Worm (Caenorhabditis elegans): ENCODE measurements around the gene fbxb-39.
"Not testable (repeated sequence)": the region's sequence is repeated elsewhere in the genome, so short reads cannot be mapped to it uniquely, and the experiment has no call there.

The fbxb-39 gene

DNA sequence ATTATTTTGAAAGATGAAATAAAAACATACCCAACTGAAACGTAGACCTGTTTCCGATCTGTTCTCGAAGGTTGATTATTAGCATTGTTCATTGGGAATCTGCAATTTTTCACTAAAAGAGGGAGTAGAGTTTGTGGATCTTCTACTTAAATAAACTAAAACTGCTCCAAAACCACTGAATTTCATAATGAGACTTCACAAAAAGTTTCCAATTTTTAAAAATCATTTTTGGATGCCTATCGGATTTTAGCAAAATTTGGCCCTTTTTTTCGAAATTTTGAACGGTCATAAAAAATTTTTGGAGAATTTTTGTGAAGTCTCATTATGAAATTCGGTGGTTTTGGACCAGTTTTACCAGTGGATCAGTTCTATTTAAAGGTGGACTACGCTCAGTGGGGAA, 26.5 kb upstream of the fbxb-39 start, which contains the start of gene K02E7.10:
Gene K02E7.10 (minus strand): TSS at position 101 of the 400 bp plus-strand sequence.
- TF ChIP-seq pqm-1 (tag; optimal IDR thresholded peaks at IDR 0.05) (no peak), fkh-10 (GFP tag; optimal IDR thresholded peaks at IDR 0.05) (no peak), syd-9 (tag; optimal IDR thresholded peaks at IDR 0.05) (no peak), K02D7.2 (tag; optimal IDR thresholded peaks at IDR 0.05) (no peak), tbx-2 (tag; optimal IDR thresholded peaks at IDR 0.05) (no peak), Y22D7AL.16 (tag; optimal IDR thresholded peaks at IDR 0.05) (no peak), pag-3 (tag; optimal IDR thresholded peaks at IDR 0.05; ENCODE audit: borderline replicate concordance) (no peak), unc-86 (tag; optimal IDR thresholded peaks at IDR 0.05) (no peak), ttx-3 (tag; optimal IDR thresholded peaks at IDR 0.05) (no peak), ref-2 (tag; optimal IDR thresholded peaks at IDR 0.05) (no peak), ceh-9 (tag; optimal IDR thresholded peaks at IDR 0.05) (no peak), pha-2 (tag; optimal IDR thresholded peaks at IDR 0.05) (no peak), hlh-15 (tag; optimal IDR thresholded peaks at IDR 0.05) (no peak)

DNA sequence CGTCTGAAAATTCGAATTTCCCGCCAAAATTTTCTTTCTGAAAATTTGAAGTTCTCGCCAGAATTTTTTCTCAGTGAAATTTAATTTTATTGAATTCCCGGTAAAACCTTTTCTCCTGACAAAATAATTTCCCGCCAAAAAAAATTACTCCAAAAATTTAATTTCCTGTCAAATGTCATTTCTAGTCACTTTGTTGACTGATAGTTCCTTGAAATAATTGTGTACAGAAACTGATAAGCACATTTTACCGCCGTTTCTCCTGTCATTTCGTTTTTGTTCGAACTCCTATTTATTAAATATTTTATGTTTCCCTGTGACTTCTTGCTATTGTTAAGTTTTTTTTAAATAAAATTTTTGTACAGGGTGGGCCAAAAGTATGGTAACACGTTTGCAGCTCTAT, 23.6 kb upstream of the fbxb-39 start:
- TF ChIP-seq T23F11.4 (GFP tag; optimal IDR thresholded peaks at IDR 0.05): no peak
- TF ChIP-seq hlh-30 (tag; optimal IDR thresholded peaks at IDR 0.05; ENCODE audit: insufficient read depth): no peak
- TF ChIP-seq lim-6 (tag; optimal IDR thresholded peaks at IDR 0.05): no peak
- TF ChIP-seq tbx-2 (tag; optimal IDR thresholded peaks at IDR 0.05): no peak
- no peak for TF ChIP-seq elt-4 (tag; optimal IDR thresholded peaks at IDR 0.05)
- no peak for TF ChIP-seq ceh-48 (tag; optimal IDR thresholded peaks at IDR 0.05)
- TF ChIP-seq ceh-9 (tag; optimal IDR thresholded peaks at IDR 0.05): no peak
- TF ChIP-seq ceh-19 (GFP tag; optimal IDR thresholded peaks at IDR 0.05): no peak
- no peak for TF ChIP-seq tbx-7 (tag; optimal IDR thresholded peaks at IDR 0.05)
- no peak for TF ChIP-seq dmd-4 (tag; optimal IDR thresholded peaks at IDR 0.05; ENCODE audit: borderline replicate concordance)
- TF ChIP-seq unc-3 (GFP tag; conservative IDR thresholded peaks at IDR 0.05): no peak
- TF ChIP-seq unc-3 (tag; optimal IDR thresholded peaks at IDR 0.05): no peak
- no peak for TF ChIP-seq pqm-1 (tag; optimal IDR thresholded peaks at IDR 0.05)
- no peak for TF ChIP-seq C38D4.7 (GFP tag; optimal IDR thresholded peaks at IDR 0.05)

DNA sequence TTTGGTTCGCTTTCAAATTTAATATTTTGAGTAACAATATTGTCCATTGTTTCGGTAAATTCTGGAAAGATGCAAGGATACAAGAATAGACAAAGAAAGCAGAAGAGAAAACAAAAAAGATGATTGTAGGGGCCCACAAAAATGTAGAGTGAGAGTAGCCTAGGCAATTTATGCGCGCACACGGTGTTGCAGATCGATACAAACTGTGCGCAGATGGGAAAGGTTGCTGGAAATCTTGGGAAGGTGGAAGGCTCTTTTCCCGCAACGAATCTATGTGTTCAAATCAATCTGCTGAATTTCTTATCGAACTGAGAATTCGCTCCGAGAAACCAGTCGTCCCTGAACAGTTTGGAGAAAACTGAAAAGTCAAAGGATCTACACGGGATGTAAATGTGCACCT, 20.3 kb upstream of the fbxb-39 start, which contains the start of gene btb-10:
Gene btb-10 (minus strand): TSS at position 101 of the 400 bp plus-strand sequence.
- TF ChIP-seq ceh-9, lin-11, rnt-1 (tag; optimal IDR thresholded peaks at IDR 0.05): not testable (repeated sequence)

DNA sequence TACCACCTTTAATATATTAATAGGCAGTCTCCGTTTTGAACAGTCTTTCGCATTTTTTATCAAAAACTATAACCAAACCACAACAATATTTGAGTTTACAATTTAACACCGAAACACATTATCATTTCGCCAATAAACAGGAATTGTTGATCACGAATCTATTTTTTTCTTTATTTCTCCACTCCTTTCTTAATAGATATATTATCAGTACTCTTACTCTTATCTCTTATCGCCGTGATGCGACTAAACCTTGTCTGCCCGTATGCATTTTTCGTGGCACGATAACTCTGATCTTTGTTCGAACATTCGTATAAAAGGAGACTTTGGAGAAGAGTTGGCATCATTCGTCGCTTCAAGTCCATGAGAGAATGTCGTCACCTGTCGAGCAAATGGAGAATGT, 16.5 kb upstream of the fbxb-39 start:
- peak; percentile 94 for TF ChIP-seq elt-2 (tag; optimal IDR thresholded peaks at IDR 0.05)
- TF ChIP-seq sox-4 (tag; optimal IDR thresholded peaks at IDR 0.05): no peak

- TF ChIP-seq sox-4, elt-2, ets-4 (tag; optimal IDR thresholded peaks at IDR 0.05): not testable (repeated sequence)
Observed at ce11 chrII:1054724-1055123, 14.4 kb upstream of the fbxb-39 start, which contains the start of gene K02E7.7. K02E7.7 (plus strand) TSS chrII:1055024.

- TF ChIP-seq pat-9 (tag; optimal IDR thresholded peaks at IDR 0.05) (no peak), ceh-34 (tag; optimal IDR thresholded peaks at IDR 0.05) (no peak)
Observed at ce11 chrII:1049849-1050248, 9.5 kb upstream of the fbxb-39 start, which contains the start of gene fbxb-40. fbxb-40 (minus strand) TSS chrII:1049949.

Measured in whole organism, late embryonic.